Worm (Caenorhabditis elegans): ENCODE measurements around the gene H12D21.5.

Gene H12D21.5

ce11 chrV:14895557-14895956 lies 1.8 kb downstream of the H12D21.5 start, which contains the start of gene mpst-3 (continued):
- TF ChIP-seq F16B12.6 (tag; optimal IDR thresholded peaks at IDR 0.05) = no peak
- TF ChIP-seq nhr-84 (tag; optimal IDR thresholded peaks at IDR 0.05) = no peak
- no peak for TF ChIP-seq unc-86 (tag; optimal IDR thresholded peaks at IDR 0.05)
- TF ChIP-seq nhr-76 (tag; optimal IDR thresholded peaks at IDR 0.05) = no peak
- TF ChIP-seq skn-1 (tag; optimal IDR thresholded peaks at IDR 0.05) = no peak
- no peak for TF ChIP-seq sox-4 (tag; optimal IDR thresholded peaks at IDR 0.05)

DNA sequence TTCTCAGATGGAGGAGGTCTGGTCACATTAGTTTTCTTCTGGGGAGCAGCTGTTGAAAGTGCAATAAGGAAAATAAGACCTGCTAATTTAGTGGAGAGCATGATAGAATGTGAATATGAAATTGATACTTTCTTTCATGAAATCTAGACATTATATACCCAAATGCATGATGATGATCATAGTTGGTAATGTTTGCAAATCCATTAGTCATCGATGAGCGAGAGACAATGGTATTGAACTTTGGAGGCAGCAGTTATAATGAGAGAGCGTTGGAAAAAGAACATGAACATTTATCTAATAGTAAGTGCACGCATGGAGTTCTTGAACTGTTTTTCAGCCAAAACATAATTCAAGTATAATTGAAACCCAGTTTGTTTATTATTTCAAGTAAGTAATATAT lies 3.9 kb downstream of the H12D21.5 start, which contains the start of gene H12D21.6:
H12D21.6 (minus strand) TSS at position 101 of the 400 bp plus-strand sequence.
- TF ChIP-seq hlh-17 (GFP tag; optimal IDR thresholded peaks at IDR 0.05; ENCODE audit: borderline replicate concordance) = no peak
- no peak for TF ChIP-seq nhr-12 (tag; optimal IDR thresholded peaks at IDR 0.05)
- TF ChIP-seq hlh-4 (tag; optimal IDR thresholded peaks at IDR 0.05) = no peak
- no peak for TF ChIP-seq nhr-237 (tag; optimal IDR thresholded peaks at IDR 0.05)
- TF ChIP-seq mep-1 (tag; optimal IDR thresholded peaks at IDR 0.05) = no peak
- TF ChIP-seq sptf-1 (tag; optimal IDR thresholded peaks at IDR 0.05) = no peak
- TF ChIP-seq ceh-88 (GFP tag; IDR thresholded peaks at IDR 0.05) = no peak
- TF ChIP-seq C16A3.4 (tag; optimal IDR thresholded peaks at IDR 0.05) = no peak
- no peak for TF ChIP-seq unc-86 (tag; optimal IDR thresholded peaks at IDR 0.05)
- no peak for TF ChIP-seq snu-23 (GFP tag; optimal IDR thresholded peaks at IDR 0.05)
- no peak for TF ChIP-seq lin-39 (tag; optimal IDR thresholded peaks at IDR 0.05)

ce11 chrV:14899545-14899944 lies 5.7 kb downstream of the H12D21.5 start, which contains the start of gene H12D21.10:
Gene H12D21.10, plus strand, starts transcription at chrV:14899804.
- TF ChIP-seq lin-14 (GFP tag; optimal IDR thresholded peaks at IDR 0.05) (peak; percentile 61), vab-15 (tag; optimal IDR thresholded peaks at IDR 0.05) (no peak)

ce11 chrV:14900905-14901304 lies 7.1 kb downstream of the H12D21.5 start:
- TF ChIP-seq lsy-2 (tag; optimal IDR thresholded peaks at IDR 0.05) = no peak
- no peak for TF ChIP-seq nhr-20 (tag; optimal IDR thresholded peaks at IDR 0.05)
- TF ChIP-seq ceh-8 (GFP tag; optimal IDR thresholded peaks at IDR 0.05) = no peak
- no peak for TF ChIP-seq lin-39 (tag; optimal IDR thresholded peaks at IDR 0.05)
- no peak for TF ChIP-seq mdl-1 (tag; optimal IDR thresholded peaks at IDR 0.05)
- TF ChIP-seq blmp-1 (tag; optimal IDR thresholded peaks at IDR 0.05) = no peak
- TF ChIP-seq fkh-8 (tag; optimal IDR thresholded peaks at IDR 0.05) = no peak
- TF ChIP-seq mab-9 (GFP tag; IDR thresholded peaks at IDR 0.05) = no peak
- no peak for TF ChIP-seq egl-27 (tag; optimal IDR thresholded peaks at IDR 0.05)
- TF ChIP-seq jun-1 (tag; optimal IDR thresholded peaks at IDR 0.05) = no peak

ce11 chrV:14907445-14907844 lies 13.6 kb downstream of the H12D21.5 start:
- TF ChIP-seq nhr-77 (tag; optimal IDR thresholded peaks at IDR 0.05) (no peak), elt-2 (tag; optimal IDR thresholded peaks at IDR 0.05) (no peak), fkh-8 (tag; optimal IDR thresholded peaks at IDR 0.05) (no peak), nhr-19 (GFP tag; conservative IDR thresholded peaks at IDR 0.05) (no peak), unc-62 (GFP tag; optimal IDR thresholded peaks at IDR 0.05) (no peak), ets-5 (GFP tag; IDR thresholded peaks at IDR 0.05) (no peak)

- TF ChIP-seq ztf-4 (tag; optimal IDR thresholded peaks at IDR 0.05) (no peak), unc-130 (tag; optimal IDR thresholded peaks at IDR 0.05) (no peak), zip-4 (GFP tag; optimal IDR thresholded peaks at IDR 0.05) (no peak), nhr-237 (tag; optimal IDR thresholded peaks at IDR 0.05) (no peak), lsy-2 (tag; optimal IDR thresholded peaks at IDR 0.05) (peak in 1 of 2 experiments; percentile 2), isw-1 (GFP tag; IDR thresholded peaks at IDR 0.05) (no peak), ama-1 (optimal IDR thresholded peaks at IDR 0.05) (no peak), dsc-1 (tag; optimal IDR thresholded peaks at IDR 0.05) (peak; percentile 85), tbx-2 (tag; optimal IDR thresholded peaks at IDR 0.05) (no peak), fos-1 (tag; optimal IDR thresholded peaks at IDR 0.05) (no peak), nhr-84 (tag; optimal IDR thresholded peaks at IDR 0.05) (no peak), nhr-19 (GFP tag; conservative IDR thresholded peaks at IDR 0.05) (no peak), ets-5 (GFP tag; IDR thresholded peaks at IDR 0.05) (no peak), ceh-82 (tag; optimal IDR thresholded peaks at IDR 0.05) (no peak), efl-1 (optimal IDR thresholded peaks at IDR 0.05) (no peak), efl-1 (GFP tag; optimal IDR thresholded peaks at IDR 0.05 in 1 of 2) (peak in 1 of 2 experiments; percentile 31), blmp-1 (tag; optimal IDR thresholded peaks at IDR 0.05) (no peak), pqm-1 (tag; optimal IDR thresholded peaks at IDR 0.05) (no peak), lir-3 (tag; optimal IDR thresholded peaks at IDR 0.05; ENCODE audit: poor library complexity) (no peak)
These were observed 15.6 kb downstream of the H12D21.5 start, which contains the start of gene H12D21.9 for ce11 chrV:14909331-14909835. Gene H12D21.9, minus strand, starts transcription at chrV:14909478.

All from whole organism, L1 larva.